Worm (Caenorhabditis elegans) whole organism, mixed stage, embryonic: ENCODE results near the gene Y37E11AM.2.

Experiments
- M03D4.4 ChIP-seq: sonication (generic microtip); optimal IDR thresholded peaks from 2 replicates; lab custom pipeline; 2017; ENCODE audit warnings: mild to moderate bottlenecking, missing genetic modification characterization, missing compliant biosample characterization
- bed-3 ChIP-seq: fragments of 200-800 bp; sonication (Bioruptor generic); optimal IDR thresholded peaks from 3 replicates; lab custom pipeline; 2018; ENCODE audit warnings: mild to moderate bottlenecking, missing genetic modification characterization, moderate library complexity, missing compliant biosample characterization
- blmp-1 ChIP-seq: fragments of 150-350 bp; optimal IDR thresholded peaks from 2 replicates; lab custom pipeline; 2014; ENCODE audit warnings: missing biosample characterization, missing genetic modification characterization
- ceh-39 ChIP-seq: fragments of 150-350 bp; optimal IDR thresholded peaks from 2 replicates; lab custom pipeline; 2014; ENCODE audit warnings: missing biosample characterization, missing genetic modification characterization
- ceh-43 ChIP-seq: fragments of 200-800 bp; sonication (Bioruptor generic); optimal IDR thresholded peaks from 2 replicates; lab custom pipeline; 2018; ENCODE audit warnings: mild to moderate bottlenecking, missing genetic modification characterization, moderate library complexity, missing compliant biosample characterization
- ceh-83 ChIP-seq: fragments of 200-800 bp; sonication (Bioruptor generic); optimal IDR thresholded peaks from 2 replicates; lab custom pipeline; 2018; ENCODE audit warnings: mild to moderate bottlenecking, missing genetic modification characterization, missing compliant biosample characterization
- ces-1 ChIP-seq: fragments of 150-350 bp; optimal IDR thresholded peaks from 2 replicates; lab custom pipeline; 2014; ENCODE audit warnings: missing biosample characterization, missing genetic modification reagents, missing genetic modification characterization
- cnd-1 ChIP-seq: fragments of 200-800 bp; sonication (Bioruptor generic); optimal IDR thresholded peaks from 2 replicates; lab custom pipeline; 2018; ENCODE audit warnings: mild to moderate bottlenecking, missing genetic modification characterization, missing compliant biosample characterization
- drap-1 ChIP-seq: fragments of 200-800 bp; sonication (Bioruptor generic); optimal IDR thresholded peaks from 3 replicates; lab custom pipeline; 2018; ENCODE audit warnings: mild to moderate bottlenecking, missing genetic modification characterization, missing compliant biosample characterization
- elt-1 ChIP-seq: sonication (generic microtip); optimal IDR thresholded peaks from 2 replicates; lab custom pipeline; 2017; ENCODE audit warnings: missing genetic modification characterization, mild to moderate bottlenecking, missing compliant biosample characterization, antibody characterized with exemption, moderate library complexity, borderline replicate concordance; ENCODE audit not compliant: insufficient read depth
- flh-1 ChIP-seq: fragments of 200-800 bp; sonication (Bioruptor generic); optimal IDR thresholded peaks from 2 replicates; lab custom pipeline; 2018; ENCODE audit warnings: mild to moderate bottlenecking, missing genetic modification characterization, moderate library complexity, missing compliant biosample characterization
- ham-2 ChIP-seq: fragments of 200-800 bp; sonication (Bioruptor generic); optimal IDR thresholded peaks from 2 replicates; lab custom pipeline; 2018; ENCODE audit warnings: mild to moderate bottlenecking, missing genetic modification characterization, missing compliant biosample characterization
- hlh-1 ChIP-seq: fragments of 150-350 bp; optimal IDR thresholded peaks from 2 replicates; lab custom pipeline; 2014; ENCODE audit warnings: missing biosample characterization, missing genetic modification reagents, missing genetic modification characterization
- lin-13 ChIP-seq: fragments of 150-350 bp; optimal IDR thresholded peaks from 2 replicates; lab custom pipeline; 2014; ENCODE audit warnings: missing biosample characterization, missing genetic modification characterization
- lin-32 ChIP-seq: fragments of 200-800 bp; sonication (Bioruptor generic); optimal IDR thresholded peaks from 2 replicates; lab custom pipeline; 2018; ENCODE audit warnings: mild to moderate bottlenecking, missing genetic modification characterization, missing compliant biosample characterization
- lsy-2 ChIP-seq: fragments of 150-350 bp; optimal IDR thresholded peaks from 2 replicates; lab custom pipeline; 2014; ENCODE audit warnings: missing biosample characterization, missing genetic modification characterization
- mep-1 ChIP-seq: fragments of 150-350 bp; optimal IDR thresholded peaks from 2 replicates; lab custom pipeline; 2017; ENCODE audit warnings: missing biosample characterization, missing genetic modification reagents, missing genetic modification characterization, inconsistent platforms
- mls-2 ChIP-seq: sonication (generic microtip); optimal IDR thresholded peaks from 2 replicates; lab custom pipeline; 2016; ENCODE audit warnings: mild to moderate bottlenecking, missing genetic modification characterization, moderate library complexity, missing compliant biosample characterization
- nhr-12 ChIP-seq: fragments of 150-350 bp; optimal IDR thresholded peaks from 2 replicates; lab custom pipeline; 2014; ENCODE audit warnings: missing biosample characterization, missing genetic modification characterization
- nhr-2 ChIP-seq: fragments of 150-350 bp; optimal IDR thresholded peaks from 2 replicates; lab custom pipeline; 2014; ENCODE audit warnings: missing biosample characterization, missing genetic modification characterization
- nhr-237 ChIP-seq: fragments of 150-350 bp; optimal IDR thresholded peaks from 2 replicates; lab custom pipeline; 2014; ENCODE audit warnings: missing biosample characterization, missing genetic modification characterization
- nhr-28 ChIP-seq: fragments of 150-350 bp; optimal IDR thresholded peaks from 2 replicates; lab custom pipeline; 2014; ENCODE audit warnings: missing biosample characterization, missing genetic modification characterization
- nhr-76 ChIP-seq: sonication (generic microtip); optimal IDR thresholded peaks from 2 replicates; lab custom pipeline; 2017; ENCODE audit warnings: missing biosample characterization, missing genetic modification characterization
- pha-4 ChIP-seq: fragments of 150-350 bp; optimal IDR thresholded peaks from 2 replicates; lab custom pipeline; 2018; ENCODE audit warnings: missing biosample characterization, missing genetic modification reagents, missing genetic modification characterization
- sem-2 ChIP-seq: fragments of 200-800 bp; sonication (Bioruptor generic); optimal IDR thresholded peaks from 2 replicates; lab custom pipeline; 2018; ENCODE audit warnings: mild to moderate bottlenecking, missing genetic modification characterization, missing compliant biosample characterization
- snpc-4 ChIP-seq: fragments of 150-350 bp; optimal IDR thresholded peaks from 2 replicates; lab custom pipeline; 2014; ENCODE audit warnings: missing biosample characterization, missing genetic modification characterization
- sptf-1 ChIP-seq: sonication (generic microtip); optimal IDR thresholded peaks from 2 replicates; lab custom pipeline; 2017; ENCODE audit warnings: mild to moderate bottlenecking, missing genetic modification characterization, moderate library complexity, missing compliant biosample characterization
- tbx-8 ChIP-seq: fragments of 200-800 bp; sonication (Bioruptor generic); optimal IDR thresholded peaks from 2 replicates; lab custom pipeline; 2018; ENCODE audit warnings: mild to moderate bottlenecking, missing genetic modification characterization, moderate library complexity, missing compliant biosample characterization
- unc-120 ChIP-seq: sonication (generic microtip); optimal IDR thresholded peaks from 2 replicates; lab custom pipeline; 2017; ENCODE audit warnings: missing genetic modification characterization, missing compliant biosample characterization; ENCODE audit not compliant: poor library complexity, severe bottlenecking
- unc-39 ChIP-seq: fragments of 150-350 bp; optimal IDR thresholded peaks from 2 replicates; lab custom pipeline; 2014; ENCODE audit warnings: missing biosample characterization, missing genetic modification characterization
- unc-62 ChIP-seq: fragments of 150-350 bp; optimal IDR thresholded peaks from 2 replicates; lab custom pipeline; 2014; ENCODE audit warnings: missing biosample characterization, missing genetic modification reagents, missing genetic modification characterization
- ztf-11 ChIP-seq: fragments of 150-350 bp; optimal IDR thresholded peaks from 2 replicates; lab custom pipeline; 2014; ENCODE audit warnings: missing biosample characterization, missing genetic modification characterization

The Y37E11AM.2 gene

ce11 chrIV:3755355-3755754 is 30.1 kb upstream of the Y37E11AM.2 start, which contains the start of gene Y37E11AR.7:
Gene Y37E11AR.7, minus strand, starts transcription at chrIV:3755455.
- no peak for TF ChIP-seq unc-39 (tag; lab: Kevin White, UChicago)
- no peak for TF ChIP-seq ces-1 (GFP tag; lab: Kevin White, UChicago)
- no peak for TF ChIP-seq cnd-1 (tag; lab: Kevin White, UChicago)
- TF ChIP-seq nhr-2 (tag; lab: Kevin White, UChicago) = peak; percentile 45
- no peak for TF ChIP-seq lsy-2 (tag; lab: Kevin White, UChicago)
- TF ChIP-seq hlh-1 = no peak
- TF ChIP-seq unc-62 (GFP tag; lab: Kevin White, UChicago) = no peak

ce11 chrIV:3752276-3752675 is 27.0 kb upstream of the Y37E11AM.2 start:
- TF ChIP-seq nhr-28 (no peak), drap-1 (GFP tag; lab: Kevin White, UChicago) (no peak), sem-2 (no peak), sptf-1 (tag; lab: Kevin White, UChicago) (no peak), nhr-2 (tag; lab: Kevin White, UChicago) (no peak), flh-1 (GFP tag; lab: Kevin White, UChicago) (no peak), unc-62 (GFP tag; lab: Kevin White, UChicago) (no peak), blmp-1 (no peak)
- TF ChIP-seq, all 35 proteins: peak for 0

DNA sequence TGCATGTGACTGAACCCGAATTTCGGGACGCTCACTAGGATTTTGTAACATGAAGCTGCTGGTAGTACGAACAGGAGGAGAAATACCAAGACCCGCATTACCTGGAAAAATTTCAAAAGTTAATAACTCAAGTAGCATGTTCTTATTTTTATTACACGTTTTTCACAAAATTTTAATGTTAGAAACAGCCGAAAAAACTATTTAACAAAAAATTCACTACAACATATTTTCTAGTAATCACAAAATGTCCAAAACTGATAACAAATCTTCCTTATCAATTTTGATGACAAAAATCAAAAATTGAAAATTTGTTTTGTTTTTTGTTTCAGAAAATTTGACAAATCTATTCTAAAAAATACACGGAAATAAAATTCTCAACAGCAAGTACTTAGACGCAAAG is 25.7 kb upstream of the Y37E11AM.2 start, which contains the start of gene ugt-45:
TSS of gene ugt-45 (minus strand) at position 101 of the 400 bp plus-strand sequence.
- TF ChIP-seq ceh-43 (no peak), ztf-11 (no peak), mep-1 (tag; lab: Kevin White, UChicago) (no peak), unc-39 (tag; lab: Kevin White, UChicago) (no peak), lin-13 (no peak), ceh-83 (GFP tag; lab: Kevin White, UChicago) (no peak), bed-3 (GFP tag; lab: Kevin White, UChicago) (no peak), unc-120 (tag; lab: Kevin White, UChicago) (no peak), nhr-76 (tag; lab: Kevin White, UChicago) (no peak), M03D4.4 (tag; lab: Kevin White, UChicago) (no peak), nhr-28 (no peak), snpc-4 (tag; lab: Kevin White, UChicago) (no peak), mls-2 (tag; lab: Kevin White, UChicago) (no peak), ces-1 (GFP tag; lab: Kevin White, UChicago) (no peak), elt-1 (no peak), blmp-1 (no peak), nhr-2 (tag; lab: Kevin White, UChicago) (no peak)

ce11 chrIV:3745806-3746205 is 20.5 kb upstream of the Y37E11AM.2 start:
- TF ChIP-seq flh-1 (GFP tag; lab: Kevin White, UChicago) = no peak
- no peak for TF ChIP-seq nhr-76 (tag; lab: Kevin White, UChicago)
- TF ChIP-seq ztf-11 = no peak
- no peak for TF ChIP-seq cnd-1 (tag; lab: Kevin White, UChicago)
- TF ChIP-seq ham-2 (GFP tag; lab: Kevin White, UChicago) = no peak
- TF ChIP-seq tbx-8 (GFP tag; lab: Kevin White, UChicago) = no peak
- no peak for TF ChIP-seq M03D4.4 (tag; lab: Kevin White, UChicago)
- TF ChIP-seq mls-2 (tag; lab: Kevin White, UChicago) = no peak

DNA sequence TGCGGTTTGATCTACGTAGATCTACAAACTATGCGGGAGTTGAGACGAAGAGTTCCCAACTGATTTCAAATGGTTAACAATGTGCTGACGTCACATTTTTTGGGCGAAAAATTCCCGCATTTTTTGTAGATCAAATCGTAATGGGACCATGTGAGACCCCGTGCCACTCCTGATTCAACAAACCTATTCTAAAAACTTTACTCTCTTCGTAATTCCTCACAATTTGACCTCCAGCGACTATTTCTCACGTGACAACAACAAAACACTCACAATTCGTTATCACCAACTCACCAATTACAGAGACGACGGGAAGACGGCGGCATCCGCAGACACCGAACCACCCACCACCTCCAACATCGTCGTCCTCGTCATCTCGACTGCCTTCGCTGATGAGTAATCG is 18.5 kb upstream of the Y37E11AM.2 start, which contains the start of gene siah-1:
TSS of gene siah-1 (plus strand) at position 301 of the 400 bp plus-strand sequence.
- TF ChIP-seq lin-32 (GFP tag; lab: Kevin White, UChicago) (no peak), mep-1 (tag; lab: Kevin White, UChicago) (no peak), ceh-83 (GFP tag; lab: Kevin White, UChicago) (peak; percentile 49), pha-4 (tag; lab: Kevin White, UChicago) (no peak)

DNA sequence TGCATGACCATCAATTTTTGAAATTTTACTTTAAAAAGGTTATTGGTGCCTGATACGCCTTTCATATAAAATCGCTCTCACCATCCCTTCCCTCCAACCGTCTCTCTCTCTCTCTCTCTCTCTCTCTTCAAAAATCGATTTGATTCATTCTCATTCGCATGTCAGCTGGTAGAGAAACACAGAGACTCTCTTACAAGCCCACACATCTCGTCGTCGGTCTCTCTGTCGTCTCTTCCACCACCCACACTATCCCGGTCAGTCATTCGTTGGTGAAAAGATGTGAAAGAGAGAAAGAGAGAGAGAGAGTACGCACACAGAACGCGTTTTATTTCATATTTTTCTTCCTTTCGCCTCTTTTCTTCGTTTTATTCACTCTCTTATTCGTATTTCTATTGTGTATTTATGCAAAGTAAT is 17.2 kb upstream of the Y37E11AM.2 start:
- TF ChIP-seq cnd-1 (tag; lab: Kevin White, UChicago) (peak; percentile 59), pha-4 (tag; lab: Kevin White, UChicago) (peak; percentile 60), mep-1 (tag; lab: Kevin White, UChicago) (peak; percentile 81), nhr-237 (tag; lab: Kevin White, UChicago) (peak; percentile 90), lsy-2 (tag; lab: Kevin White, UChicago) (peak; percentile 66), M03D4.4 (tag; lab: Kevin White, UChicago) (peak; percentile 28), ztf-11 (no peak), tbx-8 (GFP tag; lab: Kevin White, UChicago) (peak; percentile 19), ceh-39 (tag; lab: Kevin White, UChicago) (peak; percentile 76), unc-62 (GFP tag; lab: Kevin White, UChicago) (peak; percentile 87), hlh-1 (peak; percentile 93), sem-2 (no peak), flh-1 (GFP tag; lab: Kevin White, UChicago) (no peak), nhr-76 (tag; lab: Kevin White, UChicago) (no peak), drap-1 (GFP tag; lab: Kevin White, UChicago) (peak; percentile 25), nhr-12 (tag; lab: Kevin White, UChicago) (peak; percentile 0), unc-120 (tag; lab: Kevin White, UChicago) (peak; percentile 56), elt-1 (no peak), ces-1 (GFP tag; lab: Kevin White, UChicago) (peak; percentile 77)
